Fruit fly (Drosophila melanogaster) whole organism, wandering third instar larva: ENCODE results near the gene CG42750.

Experiments
- Abd-B ChIP-seq: fragments of >200 bp; optimal IDR thresholded peaks from 2 replicates; lab custom pipeline; 2017; ENCODE audit warnings: missing biosample characterization, missing genetic modification characterization
- Dfd ChIP-seq: fragments of >200 bp; optimal IDR thresholded peaks from 2 replicates; lab custom pipeline; 2017; ENCODE audit warnings: missing biosample characterization, missing genetic modification characterization
- Dif ChIP-seq: fragments of 200-275, 200-300 bp; sonication (Bioruptor generic); optimal IDR thresholded peaks from 2 replicates; lab custom pipeline; 2018; ENCODE audit warnings: missing biosample characterization, missing genetic modification characterization; ENCODE audit not compliant: partially characterized antibody
- GATAd ChIP-seq: sonication (Bioruptor generic); optimal IDR thresholded peaks from 2 replicates; lab custom pipeline; 2016; ENCODE audit warnings: missing biosample characterization, missing genetic modification characterization
- HLH106 ChIP-seq: fragments of 200-800 bp; optimal IDR thresholded peaks from 3 replicates; lab custom pipeline; 2019; ENCODE audit warnings: missing biosample characterization, mild to moderate bottlenecking, missing genetic modification characterization, moderate library complexity
- Hr78 ChIP-seq: fragments of >200 bp; optimal IDR thresholded peaks from 2 replicates; lab custom pipeline; 2017; ENCODE audit warnings: missing biosample characterization, missing genetic modification characterization
- Hr83 ChIP-seq: fragments of 200-300 bp; sonication (Bioruptor generic); optimal IDR thresholded peaks from 2 replicates; lab custom pipeline; 2016; ENCODE audit warnings: missing biosample characterization, mild to moderate bottlenecking, missing genetic modification characterization, moderate library complexity; ENCODE audit not compliant: poor library complexity, severe bottlenecking
- Jra ChIP-seq: sonication (Bioruptor generic); optimal IDR thresholded peaks from 2 replicates; lab custom pipeline; 2016; ENCODE audit warnings: missing biosample characterization, missing genetic modification characterization
- Mio ChIP-seq: sonication (Bioruptor generic); optimal IDR thresholded peaks from 2 replicates; lab custom pipeline; 2016; ENCODE audit warnings: missing biosample characterization, missing genetic modification characterization
- Myc ChIP-seq: fragments of >200 bp; optimal IDR thresholded peaks from 2 replicates; lab custom pipeline; 2017
- N ChIP-seq: fragments of >200 bp; optimal IDR thresholded peaks from 2 replicates; lab custom pipeline; 2018; ENCODE audit warnings: missing biosample characterization, missing external identifiers, missing genetic modification characterization
- OdsH ChIP-seq: fragments of 200-800 bp; sonication (Bioruptor generic); optimal IDR thresholded peaks from 2 replicates; lab custom pipeline; 2016; ENCODE audit warnings: missing biosample characterization, mild to moderate bottlenecking, missing genetic modification characterization
- Rel ChIP-seq, 2 experiments: fragments of 200-800 bp; sonication (Bioruptor generic) in 1 of 2; optimal IDR thresholded peaks; 2 replicates in 1 of 2; 3 replicates in 1 of 2; lab custom pipeline; 2016 to 2019; ENCODE audit warnings: mild to moderate bottlenecking in 2 of 2, missing biosample characterization in 2 of 2, missing genetic modification characterization in 2 of 2, moderate library complexity in 1 of 2
- Sp1 ChIP-seq: fragments of 200-800 bp; sonication (Bioruptor generic); optimal IDR thresholded peaks from 3 replicates; lab custom pipeline; 2019; ENCODE audit warnings: missing biosample characterization, mild to moderate bottlenecking, missing genetic modification characterization, moderate library complexity
- Vsx2 ChIP-seq: fragments of 200-300, 225-300 bp; sonication (Bioruptor generic); optimal IDR thresholded peaks from 2 replicates; lab custom pipeline; 2018; ENCODE audit warnings: missing biosample characterization, missing genetic modification characterization; ENCODE audit not compliant: partially characterized antibody
- br ChIP-seq: fragments of 200-800 bp; sonication (Bioruptor generic); optimal IDR thresholded peaks from 2 replicates; lab custom pipeline; 2016; ENCODE audit warnings: missing biosample characterization, missing genetic modification characterization
- dmrt93B ChIP-seq: fragments of 200-800 bp; sonication (Bioruptor generic); optimal IDR thresholded peaks from 2 replicates; lab custom pipeline; 2018; ENCODE audit warnings: missing biosample characterization, mild to moderate bottlenecking, missing genetic modification characterization
- ey ChIP-seq: fragments of 200-800 bp; sonication (Bioruptor generic); optimal IDR thresholded peaks from 2 replicates; lab custom pipeline; 2016; ENCODE audit warnings: missing biosample characterization, missing genetic modification characterization
- foxo ChIP-seq, 2 experiments: fragments of 200-800 bp; sonication (Bioruptor generic); optimal IDR thresholded peaks; 2 replicates in 1 of 2; 3 replicates in 1 of 2; lab custom pipeline; 2016 to 2017; ENCODE audit warnings: missing biosample characterization in 2 of 2, missing genetic modification characterization in 2 of 2
- fru ChIP-seq: fragments of 200-800 bp; sonication (Bioruptor generic); optimal IDR thresholded peaks from 3 replicates; lab custom pipeline; 2016; ENCODE audit warnings: missing biosample characterization, mild to moderate bottlenecking, missing genetic modification characterization
- h ChIP-seq: fragments of 200-800 bp; sonication (Bioruptor generic); optimal IDR thresholded peaks from 3 replicates; lab custom pipeline; 2016; ENCODE audit warnings: missing biosample characterization, mild to moderate bottlenecking, missing genetic modification characterization
- jim ChIP-seq: fragments of 175-275, 200-325 bp; sonication (Bioruptor generic); optimal IDR thresholded peaks from 2 replicates; lab custom pipeline; 2016; ENCODE audit warnings: missing biosample characterization, mild to moderate bottlenecking, missing genetic modification characterization
- lola ChIP-seq: fragments of >200 bp; optimal IDR thresholded peaks from 2 replicates; lab custom pipeline; 2017; ENCODE audit warnings: missing biosample characterization, missing genetic modification characterization
- pan ChIP-seq: fragments of >200 bp; optimal IDR thresholded peaks from 2 replicates; lab custom pipeline; 2017
- rgr ChIP-seq: fragments of 200-800 bp; sonication (Bioruptor generic); optimal IDR thresholded peaks from 3 replicates; lab custom pipeline; 2016; ENCODE audit warnings: missing biosample characterization, mild to moderate bottlenecking, missing genetic modification characterization
- sage ChIP-seq: fragments of 200-800 bp; sonication (Bioruptor generic); optimal IDR thresholded peaks from 2 replicates; lab custom pipeline; 2016; ENCODE audit warnings: missing biosample characterization, mild to moderate bottlenecking, missing genetic modification characterization
- sv ChIP-seq: fragments of 200-800 bp; sonication (Bioruptor generic); optimal IDR thresholded peaks from 3 replicates; lab custom pipeline; 2016; ENCODE audit warnings: missing biosample characterization, missing genetic modification characterization
- tai ChIP-seq: sonication (Bioruptor generic); optimal IDR thresholded peaks from 2 replicates; lab custom pipeline; 2016; ENCODE audit warnings: missing biosample characterization, missing genetic modification characterization
- usp ChIP-seq: fragments of >200 bp; optimal IDR thresholded peaks from 2 replicates; lab custom pipeline; 2017; ENCODE audit warnings: missing biosample characterization, missing genetic modification characterization

The CG42750 gene

DNA sequence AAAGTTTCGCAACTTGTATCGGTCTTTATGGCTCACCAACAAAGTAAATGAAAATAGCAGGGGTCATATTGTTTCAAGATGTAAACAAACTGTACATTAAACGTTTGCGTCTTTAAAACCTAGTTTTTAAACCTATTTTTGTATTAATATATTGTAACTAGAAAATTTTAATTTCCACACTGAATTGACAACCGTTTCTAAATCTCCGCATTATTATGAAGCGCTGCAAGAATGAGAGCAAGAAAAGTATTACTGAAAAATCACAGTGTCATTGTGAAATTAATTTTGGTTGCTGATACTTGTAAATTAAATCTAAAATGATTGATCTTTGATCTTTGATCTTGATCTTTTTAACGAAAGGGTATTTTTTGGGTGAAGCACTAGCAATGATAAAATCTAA, 15.8 kb upstream of the CG42750 start, which contains the start of gene CG43362:
TSS of gene CG43362 (minus strand) at position 101 of the 400 bp plus-strand sequence.
- TF ChIP-seq dmrt93B (no peak), Jra (no peak), sv (GFP tag; lab: Kevin White, UChicago) (no peak), sage (GFP tag; lab: Kevin White, UChicago) (no peak), GATAd (no peak)

- TF ChIP-seq Vsx2 (GFP tag; lab: Kevin White, UChicago) (no peak), GATAd (no peak), br (no peak), OdsH (GFP tag; lab: Kevin White, UChicago) (no peak), rgr (GFP tag; lab: Kevin White, UChicago) (no peak), Sp1 (no peak), Mio (GFP tag; lab: Kevin White, UChicago) (no peak), usp (GFP tag; lab: Kevin White, UChicago) (no peak), Dfd (GFP tag; lab: Kevin White, UChicago) (no peak), HLH106 (tag; lab: Kevin White, UChicago) (no peak), N (GFP tag; lab: Kevin White, UChicago) (no peak)
These were observed 11.6 kb upstream of the CG42750 start for dm6 chr2L:18287171-18287570.

DNA sequence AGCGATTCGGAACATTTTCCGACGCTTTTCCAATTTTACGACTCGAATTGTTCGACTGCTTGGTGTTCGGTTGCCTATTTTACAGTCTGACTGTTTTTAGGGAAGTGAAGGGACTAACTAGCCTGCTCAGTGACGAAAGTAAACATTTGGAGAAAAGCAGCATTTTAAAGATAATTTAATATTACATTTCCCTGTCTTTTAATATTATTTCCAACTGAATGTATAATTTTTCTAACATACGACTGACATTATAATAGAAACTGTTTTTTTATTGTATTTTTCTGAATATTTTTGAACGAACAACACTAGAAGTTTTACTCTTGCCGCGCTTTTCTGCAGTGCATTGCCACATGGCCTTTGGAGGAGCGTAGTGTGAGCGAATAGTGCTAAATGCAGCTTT, 10.1 kb upstream of the CG42750 start, which contains the start of gene CG31787:
TSS of gene CG31787 (minus strand) at position 101 of the 400 bp plus-strand sequence.
- TF ChIP-seq br = no peak
- no peak for TF ChIP-seq pan
- no peak for TF ChIP-seq HLH106 (tag; lab: Kevin White, UChicago)
- no peak for TF ChIP-seq Hr78 (GFP tag; lab: Kevin White, UChicago)
- TF ChIP-seq Sp1 = no peak
- TF ChIP-seq Myc (lab: Kevin White, UChicago) = no peak
- no peak for TF ChIP-seq Dif

DNA sequence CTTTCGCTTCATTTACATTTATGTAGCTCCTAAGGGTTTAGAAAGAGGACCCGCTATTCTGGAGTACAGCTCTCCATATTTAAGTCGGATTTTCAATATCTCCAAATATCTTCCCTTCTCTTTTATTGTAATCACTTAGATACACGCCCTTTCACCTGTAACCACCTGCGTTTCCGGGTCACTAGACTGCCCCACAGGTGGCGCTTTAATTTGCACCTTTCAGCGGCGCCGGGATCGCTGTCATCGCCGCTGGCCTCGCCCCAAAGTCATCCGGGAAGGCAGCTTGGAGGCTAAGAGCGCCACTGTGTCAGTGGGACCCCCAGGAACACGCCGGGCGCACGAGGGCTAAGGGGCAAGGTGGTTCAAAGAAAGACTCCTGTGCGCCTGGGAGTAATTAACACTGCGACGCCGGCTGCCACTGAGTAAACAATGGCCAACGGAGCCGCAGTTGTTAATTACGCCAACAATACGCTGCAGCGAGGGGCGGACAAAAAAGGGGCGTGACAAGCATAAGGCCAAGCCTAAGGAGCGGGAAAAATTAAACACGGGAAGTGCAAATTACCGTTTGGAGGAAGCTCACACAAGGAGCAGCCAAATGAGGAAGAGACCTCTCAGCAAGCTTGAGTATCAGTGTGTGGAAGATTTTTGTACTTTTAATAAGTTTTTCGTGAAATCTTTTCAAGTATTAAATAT, 8.7 kb upstream of the CG42750 start:
- TF ChIP-seq Rel (GFP tag; optimal IDR thresholded peaks at IDR 0.05; lab: Kevin White, UChicago) (no peak), Rel (tag; optimal IDR thresholded peaks at IDR 0.05; lab: Kevin White, UChicago) (no peak)

DNA sequence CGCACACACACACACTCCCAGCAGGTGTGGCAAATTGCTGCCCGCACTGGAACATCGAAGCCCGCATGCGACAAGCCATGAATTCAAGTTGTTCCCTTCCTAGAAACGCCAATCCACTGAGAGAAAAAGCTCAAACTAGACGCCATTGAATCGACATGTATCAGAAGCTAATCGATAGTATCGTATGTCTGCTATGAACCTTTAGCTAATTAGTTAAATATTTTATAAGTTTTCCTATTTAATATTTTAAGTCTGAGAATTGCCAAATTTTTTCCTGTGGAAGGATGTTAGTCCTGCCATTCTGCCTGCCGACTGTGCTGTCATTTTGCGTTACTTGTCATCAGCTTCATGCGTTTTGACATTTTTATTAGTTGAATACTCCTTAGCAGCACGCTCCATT, 7.8 kb downstream of the CG42750 start:
- no peak for TF ChIP-seq rgr (GFP tag; lab: Kevin White, UChicago)
- TF ChIP-seq OdsH (GFP tag; lab: Kevin White, UChicago) = no peak
- TF ChIP-seq lola (GFP tag; lab: Kevin White, UChicago) = no peak
- TF ChIP-seq N (GFP tag; lab: Kevin White, UChicago) = no peak
- TF ChIP-seq jim = no peak

- TF ChIP-seq fru (GFP tag; lab: Kevin White, UChicago) = no peak
- no peak for TF ChIP-seq Hr83 (GFP tag; lab: Kevin White, UChicago)
- TF ChIP-seq foxo (GFP tag; optimal IDR thresholded peaks at IDR 0.05; lab: Kevin White, UChicago) = no peak
- no peak for TF ChIP-seq Dif
- no peak for TF ChIP-seq rgr (GFP tag; lab: Kevin White, UChicago)
- no peak for TF ChIP-seq lola (GFP tag; lab: Kevin White, UChicago)
- no peak for TF ChIP-seq Dfd (GFP tag; lab: Kevin White, UChicago)
- TF ChIP-seq Sp1 = no peak
- no peak for TF ChIP-seq sv (GFP tag; lab: Kevin White, UChicago)
- TF ChIP-seq tai (GFP tag; lab: Kevin White, UChicago) = no peak
- TF ChIP-seq pan = no peak
- no peak for TF ChIP-seq h
- TF ChIP-seq Abd-B (GFP tag; lab: Kevin White, UChicago) = no peak
- no peak for TF ChIP-seq Rel (GFP tag; optimal IDR thresholded peaks at IDR 0.05; lab: Kevin White, UChicago)
- TF ChIP-seq Rel (tag; optimal IDR thresholded peaks at IDR 0.05; lab: Kevin White, UChicago) = no peak
- no peak for TF ChIP-seq ey (GFP tag; lab: Kevin White, UChicago)
These were observed 17.7 kb downstream of the CG42750 start, which contains the start of gene CG31788 for dm6 chr2L:18257878-18258277. TSS of gene CG31788 (minus strand) at chr2L:18257978.
